Fruit fly (Drosophila melanogaster) whole organism, embryonic: ENCODE data around the gene Naam.

ENCODE experiments used
- CG10267 ChIP-seq: fragments of 200-800 bp; sonication (Bioruptor generic); optimal IDR thresholded peaks from 2 replicates; lab custom pipeline; 2018; ENCODE audit warnings: missing biosample characterization, mild to moderate bottlenecking, missing genetic modification characterization, moderate library complexity
- CG10366 ChIP-seq: fragments of 200-800 bp; sonication (Bioruptor generic); IDR thresholded peaks from 2 replicates; pipeline ENCODE4 v1.3.6; 2022; ENCODE audit warnings: missing biosample characterization, missing genetic modification characterization
- CG11085 ChIP-seq: fragments of 200-800 bp; sonication (Bioruptor generic); IDR thresholded peaks from 2 replicates; pipeline ENCODE4 v1.3.6; 2022; ENCODE audit warnings: missing biosample characterization, missing genetic modification characterization
- CG11456 ChIP-seq: fragments of 200-800 bp; sonication (Bioruptor generic); IDR thresholded peaks from 3 replicates; pipeline ENCODE4 v1.3.6; 2022; ENCODE audit warnings: missing biosample characterization, missing genetic modification characterization
- CG12155 ChIP-seq: fragments of 200-800 bp; sonication (Bioruptor generic); optimal IDR thresholded peaks from 3 replicates; lab custom pipeline; 2016; ENCODE audit warnings: missing biosample characterization, missing genetic modification characterization
- CG12769 ChIP-seq: fragments of 200-800 bp; sonication (Bioruptor generic); optimal IDR thresholded peaks from 2 replicates; lab custom pipeline; 2019; ENCODE audit warnings: missing biosample characterization, mild to moderate bottlenecking, missing genetic modification characterization, moderate library complexity
- CG15514 ChIP-seq: fragments of 200-800 bp; sonication (Bioruptor generic); optimal IDR thresholded peaks from 3 replicates; lab custom pipeline; 2017; ENCODE audit warnings: missing biosample characterization, missing genetic modification characterization, mild to moderate bottlenecking, moderate library complexity, missing genetic modification reagents
- CG15601 ChIP-seq: fragments of 200-800 bp; sonication (Bioruptor generic); optimal IDR thresholded peaks from 3 replicates; lab custom pipeline; 2019; ENCODE audit warnings: missing biosample characterization, mild to moderate bottlenecking, missing genetic modification characterization, moderate library complexity
- CG17802 ChIP-seq: fragments of 200-800 bp; sonication (Bioruptor generic); optimal IDR thresholded peaks from 2 replicates; lab custom pipeline; 2018; ENCODE audit warnings: missing biosample characterization, mild to moderate bottlenecking, missing genetic modification characterization, moderate library complexity
- CG2116 ChIP-seq: fragments of 200-800 bp; sonication (Bioruptor generic); optimal IDR thresholded peaks from 3 replicates; lab custom pipeline; 2018; ENCODE audit warnings: missing biosample characterization, mild to moderate bottlenecking, missing genetic modification characterization
- CG32532 ChIP-seq: fragments of 200-800 bp; sonication (Bioruptor generic); IDR thresholded peaks from 2 replicates; pipeline ENCODE4 v1.3.6; 2022; ENCODE audit warnings: missing biosample characterization, missing genetic modification characterization
- CG34224 ChIP-seq: fragments of 200-800 bp; sonication (Bioruptor generic); IDR thresholded peaks from 3 replicates; pipeline ENCODE4 v1.3.6; 2022; ENCODE audit warnings: missing biosample characterization, missing genetic modification characterization; ENCODE audit not compliant: partially characterized antibody
- CG3847 ChIP-seq: fragments of 200-800 bp; sonication (Bioruptor generic); IDR thresholded peaks from 2 replicates; pipeline ENCODE4 v1.3.6; 2022; ENCODE audit warnings: missing biosample characterization, missing genetic modification characterization
- CG6254 ChIP-seq: fragments of 200-800 bp; sonication (Bioruptor generic); optimal IDR thresholded peaks from 3 replicates; lab custom pipeline; 2017; ENCODE audit warnings: mild to moderate bottlenecking, missing biosample characterization, missing genetic modification reagents, missing genetic modification characterization
- CG7556 ChIP-seq: fragments of 200-800 bp; sonication (Bioruptor generic); optimal IDR thresholded peaks from 2 replicates; lab custom pipeline; 2017; ENCODE audit warnings: missing biosample characterization, mild to moderate bottlenecking, missing genetic modification characterization
- CG8290 ChIP-seq, 3 experiments: fragments of 200-800 bp; sonication (Bioruptor generic); optimal IDR thresholded peaks; 2 replicates each; lab custom pipeline; 2016 to 2019; ENCODE audit warnings: missing biosample characterization in 3 of 3, missing genetic modification characterization in 3 of 3, mild to moderate bottlenecking in 2 of 3, moderate library complexity in 1 of 3
- CG8924 ChIP-seq: fragments of 200-800 bp; optimal IDR thresholded peaks from 3 replicates; lab custom pipeline; 2019; ENCODE audit warnings: missing biosample characterization, mild to moderate bottlenecking, missing genetic modification characterization, moderate library complexity
- Chrac-16 ChIP-seq: fragments of 200-800 bp; sonication (Bioruptor generic); optimal IDR thresholded peaks from 3 replicates; lab custom pipeline; 2016; ENCODE audit warnings: missing biosample characterization, missing genetic modification characterization
- H2.0 ChIP-seq: fragments of 200-800 bp; sonication (Bioruptor generic); IDR thresholded peaks from 2 replicates; pipeline ENCODE4 v1.3.6; 2022; ENCODE audit warnings: missing biosample characterization, missing genetic modification characterization
- HHEX ChIP-seq: fragments of 200-800 bp; sonication (Bioruptor generic); optimal IDR thresholded peaks from 3 replicates; lab custom pipeline; 2017; ENCODE audit warnings: missing biosample characterization, mild to moderate bottlenecking, missing genetic modification characterization, missing genetic modification reagents
- Hand ChIP-seq: fragments of 200-800 bp; sonication (Bioruptor generic); optimal IDR thresholded peaks from 2 replicates; lab custom pipeline; 2017; ENCODE audit warnings: mild to moderate bottlenecking, missing biosample characterization, missing genetic modification reagents, missing genetic modification characterization
- Hr39 ChIP-seq: fragments of >200 bp; optimal IDR thresholded peaks from 2 replicates; lab custom pipeline; 2017
- Hr78 ChIP-seq, 2 experiments: fragments of 200-800 bp in 1 of 2; fragments of >200 bp in 1 of 2; sonication (Bioruptor generic) in 1 of 2; optimal IDR thresholded peaks; 2 replicates each; lab custom pipeline; 2017 to 2019; ENCODE audit warnings: missing biosample characterization in 2 of 2, missing genetic modification characterization in 2 of 2, mild to moderate bottlenecking in 1 of 2, moderate library complexity in 1 of 2
- NFAT ChIP-seq: fragments of 200-800 bp; sonication (Bioruptor generic); IDR thresholded peaks from 2 replicates; pipeline ENCODE4 v1.3.6; 2022; ENCODE audit warnings: missing biosample characterization, missing genetic modification characterization
- NK7.1 ChIP-seq: fragments of 200-800 bp; sonication (Bioruptor generic); optimal IDR thresholded peaks from 3 replicates; lab custom pipeline; 2016; ENCODE audit warnings: missing biosample characterization, missing genetic modification characterization
- Rfx ChIP-seq: fragments of 200-800 bp; sonication (Bioruptor generic); IDR thresholded peaks from 2 replicates; pipeline ENCODE4 v1.3.6; 2022; ENCODE audit warnings: missing biosample characterization, missing genetic modification characterization
- Trl ChIP-seq, 3 experiments: fragments of >200 bp in 2 of 3; fragments of 200-800 bp in 1 of 3; sonication (Bioruptor generic) in 1 of 3; optimal IDR thresholded peaks; 2 replicates in 1 of 3; 3 replicates in 2 of 3; lab custom pipeline; 2016 to 2017; ENCODE audit warnings: missing biosample characterization in 1 of 3, missing genetic modification characterization in 1 of 3
- chinmo ChIP-seq: fragments of 200-800 bp; sonication (Bioruptor generic); IDR thresholded peaks from 4 replicates; pipeline ENCODE4 v1.3.6; 2022; ENCODE audit warnings: missing biosample characterization, missing genetic modification characterization; ENCODE audit not compliant: partially characterized antibody
- ci ChIP-seq: fragments of 200-800 bp; sonication (Bioruptor generic); IDR thresholded peaks from 3 replicates; pipeline ENCODE4 v1.3.6; 2022; ENCODE audit warnings: missing biosample characterization, missing genetic modification characterization
- dan ChIP-seq: fragments of 200-800 bp; sonication (Bioruptor generic); IDR thresholded peaks from 2 replicates; pipeline ENCODE4 v1.3.6; 2022; ENCODE audit warnings: missing biosample characterization, missing genetic modification characterization
- disco-r ChIP-seq: fragments of 200-800 bp; sonication (Bioruptor generic); optimal IDR thresholded peaks from 2 replicates; lab custom pipeline; 2016; ENCODE audit warnings: missing biosample characterization, missing genetic modification characterization
- ewg ChIP-seq: fragments of 200-800 bp; sonication (Bioruptor generic); optimal IDR thresholded peaks from 3 replicates; lab custom pipeline; 2017; ENCODE audit warnings: mild to moderate bottlenecking, missing biosample characterization, missing genetic modification reagents, missing genetic modification characterization
- exex ChIP-seq: fragments of 200-800 bp; sonication (Bioruptor generic); optimal IDR thresholded peaks from 4 replicates; lab custom pipeline; 2018; ENCODE audit warnings: missing biosample characterization, mild to moderate bottlenecking, missing genetic modification characterization, moderate library complexity
- ftz-f1 ChIP-seq: fragments of 200-800 bp; sonication (Bioruptor generic); optimal IDR thresholded peaks from 2 replicates; lab custom pipeline; 2016; ENCODE audit warnings: missing biosample characterization, missing genetic modification characterization
- gem ChIP-seq: fragments of 200-800 bp; sonication (Bioruptor generic); optimal IDR thresholded peaks from 2 replicates; lab custom pipeline; 2019; ENCODE audit warnings: missing biosample characterization, mild to moderate bottlenecking, missing genetic modification characterization, moderate library complexity
- grn ChIP-seq: fragments of 200-800 bp; sonication (Bioruptor generic); optimal IDR thresholded peaks from 3 replicates; lab custom pipeline; 2017; ENCODE audit warnings: missing biosample characterization, missing genetic modification characterization
- hb ChIP-seq: fragments of 200-800 bp; sonication (Bioruptor generic); IDR thresholded peaks from 3 replicates; pipeline ENCODE4 v1.3.6; 2022; ENCODE audit warnings: missing biosample characterization, missing genetic modification characterization; ENCODE audit not compliant: partially characterized antibody
- inv ChIP-seq: fragments of 200-800 bp; sonication (Bioruptor generic); IDR thresholded peaks from 2 replicates; pipeline ENCODE4 v1.3.6; 2022; ENCODE audit warnings: missing biosample characterization, missing genetic modification characterization; ENCODE audit not compliant: partially characterized antibody
- mirr ChIP-seq: fragments of 200-800 bp; sonication (Bioruptor generic); optimal IDR thresholded peaks from 3 replicates; lab custom pipeline; 2018; ENCODE audit warnings: missing biosample characterization, mild to moderate bottlenecking, missing genetic modification characterization
- pfk ChIP-seq: fragments of 200-800 bp; sonication (Bioruptor generic); optimal IDR thresholded peaks from 2 replicates; lab custom pipeline; 2018; ENCODE audit warnings: missing biosample characterization, mild to moderate bottlenecking, missing genetic modification characterization, moderate library complexity
- pros ChIP-seq: fragments of 200-800 bp; sonication (Bioruptor generic); optimal IDR thresholded peaks from 3 replicates; lab custom pipeline; 2019; ENCODE audit warnings: missing biosample characterization, mild to moderate bottlenecking, missing genetic modification characterization, moderate library complexity
- rib ChIP-seq: fragments of 200-800 bp; sonication (Bioruptor generic); IDR thresholded peaks from 2 replicates; pipeline ENCODE4 v1.3.6; 2022; ENCODE audit warnings: missing biosample characterization, missing genetic modification characterization
- run ChIP-seq: fragments of 200-800 bp; sonication (Bioruptor generic); optimal IDR thresholded peaks from 3 replicates; lab custom pipeline; 2018; ENCODE audit warnings: missing biosample characterization, mild to moderate bottlenecking, missing genetic modification characterization
- sd ChIP-seq: fragments of 200-800 bp; sonication (Bioruptor generic); optimal IDR thresholded peaks from 3 replicates; lab custom pipeline; 2018; ENCODE audit warnings: missing biosample characterization, mild to moderate bottlenecking, missing genetic modification characterization, moderate library complexity
- sna ChIP-seq: fragments of 200-800 bp; sonication (Bioruptor generic); IDR thresholded peaks from 2 replicates; pipeline ENCODE4 v1.3.6; 2022; ENCODE audit warnings: missing biosample characterization, missing genetic modification characterization; ENCODE audit not compliant: partially characterized antibody
- unc-4 ChIP-seq: fragments of 200-800 bp; sonication (Bioruptor generic); IDR thresholded peaks from 2 replicates; pipeline ENCODE4 v1.3.6; 2022; ENCODE audit warnings: missing biosample characterization, missing genetic modification characterization; ENCODE audit not compliant: partially characterized antibody
- vvl ChIP-seq: fragments of 200-800 bp; sonication (Bioruptor generic); IDR thresholded peaks from 2 replicates; pipeline ENCODE4 v1.3.6; 2022; ENCODE audit warnings: missing biosample characterization, missing genetic modification characterization
- yki ChIP-seq: fragments of >200 bp; optimal IDR thresholded peaks from 3 replicates; lab custom pipeline; 2018
- zen ChIP-seq: fragments of 200-800 bp; sonication (Bioruptor generic); optimal IDR thresholded peaks from 3 replicates; lab custom pipeline; 2018; ENCODE audit warnings: missing biosample characterization, mild to moderate bottlenecking, missing genetic modification characterization, moderate library complexity
- zfh1 ChIP-seq: fragments of 200-800 bp; sonication (Bioruptor generic); IDR thresholded peaks from 3 replicates; pipeline ENCODE4 v1.3.6; 2022; ENCODE audit warnings: missing biosample characterization, missing genetic modification characterization

The Naam gene

dm6 chr3R:19624482-19624881, 46.8 kb upstream of the Naam start:
- no peak for TF ChIP-seq CG12155 (GFP tag; lab: Kevin White, UChicago)
- TF ChIP-seq H2.0 (GFP tag; lab: Robert Waterston, UW), result no peak
- TF ChIP-seq grn (GFP tag; lab: Kevin White, UChicago), result peak; percentile 67
- TF ChIP-seq sna (GFP tag; lab: Robert Waterston, UW), result no peak
- TF ChIP-seq zfh1, result no peak
- TF ChIP-seq CG11456 (GFP tag; lab: Robert Waterston, UW), result no peak
- TF ChIP-seq ci (GFP tag; lab: Robert Waterston, UW), result no peak
- TF ChIP-seq rib (GFP tag; lab: Robert Waterston, UW), result 0 out of 2 replicates have a peak, but pooled peaks have one; percentile 21
- no peak for TF ChIP-seq HHEX (GFP tag; lab: Kevin White, UChicago)
- TF ChIP-seq CG17802 (tag; lab: Kevin White, UChicago), result no peak
- no peak for TF ChIP-seq CG8290 (GFP tag; optimal IDR thresholded peaks at IDR 0.05; lab: Kevin White, UChicago)
- TF ChIP-seq CG8290 (tag; optimal IDR thresholded peaks at IDR 0.05; lab: Kevin White, UChicago), result peak in 1 of 2 experiments; percentile 13
- TF ChIP-seq pfk (GFP tag; lab: Kevin White, UChicago), result no peak
- TF ChIP-seq ftz-f1, result peak; percentile 34
- no peak for TF ChIP-seq pros (GFP tag; lab: Kevin White, UChicago)
- no peak for TF ChIP-seq CG10366
- no peak for TF ChIP-seq unc-4 (GFP tag; lab: Robert Waterston, UW)
- TF ChIP-seq CG34224 (GFP tag; lab: Robert Waterston, UW), result no peak; the same call in 2 of the 3 replicates
- TF ChIP-seq inv (GFP tag; lab: Robert Waterston, UW), result no peak
- TF ChIP-seq Hr78 (GFP tag; optimal IDR thresholded peaks at IDR 0.05; lab: Kevin White, UChicago), result no peak
- no peak for TF ChIP-seq yki
- no peak for TF ChIP-seq zen (tag; lab: Kevin White, UChicago)
- 0 out of 2 replicates have a peak, but pooled peaks have one; percentile 21 for TF ChIP-seq NFAT (GFP tag; lab: Robert Waterston, UW)
- peak; percentile 19 for TF ChIP-seq exex (tag; lab: Kevin White, UChicago)
- TF ChIP-seq ewg (GFP tag; lab: Kevin White, UChicago), result no peak
- TF ChIP-seq CG3847, result no peak
- TF ChIP-seq sd (tag; lab: Kevin White, UChicago), result peak; percentile 70
- TF ChIP-seq run (tag; lab: Kevin White, UChicago), result no peak
- no peak for TF ChIP-seq CG7556 (GFP tag; lab: Kevin White, UChicago)
- TF ChIP-seq CG6254 (GFP tag; lab: Kevin White, UChicago), result no peak
- TF ChIP-seq disco-r (GFP tag; lab: Kevin White, UChicago), result no peak
- no peak for TF ChIP-seq CG10267 (tag; lab: Kevin White, UChicago)
- TF ChIP-seq chinmo (GFP tag; lab: Robert Waterston, UW), result peak; percentile 75; the same call in 1 of the 4 replicates
- no peak for TF ChIP-seq Hr39
- TF ChIP-seq dan (GFP tag; lab: Robert Waterston, UW), result no peak
- TF ChIP-seq Rfx (GFP tag; lab: Robert Waterston, UW), result peak; percentile 51
- no peak for TF ChIP-seq Hand (GFP tag; lab: Kevin White, UChicago)
- TF ChIP-seq mirr (GFP tag; lab: Kevin White, UChicago), result no peak
- peak; percentile 68 for TF ChIP-seq gem
- no peak for TF ChIP-seq vvl (GFP tag; lab: Robert Waterston, UW)
- no peak for TF ChIP-seq NK7.1 (GFP tag; lab: Kevin White, UChicago)
- peak; percentile 48; the same call in 1 of the 2 replicates for TF ChIP-seq CG32532 (GFP tag; lab: Robert Waterston, UW)
- TF ChIP-seq CG12769 (tag; lab: Kevin White, UChicago), result peak; percentile 42
- no peak for TF ChIP-seq CG8924 (tag; lab: Kevin White, UChicago)
- TF ChIP-seq CG15601 (tag; lab: Kevin White, UChicago), result no peak
- no peak for TF ChIP-seq Chrac-16
- TF ChIP-seq CG15514, result no peak
- no peak for TF ChIP-seq CG2116 (GFP tag; lab: Kevin White, UChicago)
- TF ChIP-seq Trl (optimal IDR thresholded peaks at IDR 0.05; lab: Kevin White, UChicago), result peak in 1 of 2 experiments; percentile 59
- no peak for TF ChIP-seq Trl (GFP tag; optimal IDR thresholded peaks at IDR 0.05; lab: Kevin White, UChicago)
- no peak for TF ChIP-seq hb (GFP tag; lab: Robert Waterston, UW)
- TF ChIP-seq CG11085 (GFP tag; lab: Robert Waterston, UW), result no peak
